Worm (Caenorhabditis elegans): Measurements from ENCODE around the gene athp-2.

ce11 chrII:4293027-4293522, 46.9 kb upstream of the athp-2 start:
- TF ChIP-seq cnd-1 (tag; optimal IDR thresholded peaks at IDR 0.05) (no peak), unc-39 (tag; optimal IDR thresholded peaks at IDR 0.05) (no peak), nhr-2 (tag; optimal IDR thresholded peaks at IDR 0.05) (no peak), nhr-76 (tag; optimal IDR thresholded peaks at IDR 0.05) (no peak), unc-62 (GFP tag; optimal IDR thresholded peaks at IDR 0.05) (peak; percentile 43)
